Worm (Caenorhabditis elegans) whole organism, L4 larva: ENCODE data around the gene usp-46.

Experiments
- ces-1 ChIP-seq: fragments of 150-350 bp; sonication (generic microtip); optimal IDR thresholded peaks from 4 replicates; lab custom pipeline; 2014; ENCODE audit warnings: missing biosample characterization, missing genetic modification reagents, missing genetic modification characterization
- jun-1 ChIP-seq: fragments of 150-350 bp; optimal IDR thresholded peaks from 2 replicates; lab custom pipeline; 2014; ENCODE audit warnings: missing biosample characterization, missing genetic modification reagents, missing genetic modification characterization

DNA sequence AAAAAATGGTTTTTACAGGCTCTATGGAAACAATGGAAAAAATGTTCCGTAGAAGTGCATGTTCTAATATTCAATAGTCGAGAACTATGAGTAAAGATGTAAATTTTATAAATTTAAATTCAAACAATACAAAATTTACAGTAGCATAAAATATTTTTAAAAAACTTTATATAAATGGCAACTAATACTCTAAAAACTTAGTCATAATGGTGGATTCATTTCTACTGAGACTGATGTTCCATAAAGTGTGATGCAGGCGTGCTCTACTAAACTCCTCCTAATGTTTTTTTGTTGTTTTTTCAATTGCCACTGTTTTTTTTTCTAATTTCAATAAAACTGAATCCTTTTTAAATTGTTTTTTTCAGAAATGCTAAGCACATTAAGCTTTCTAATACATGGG is 31.8 kb downstream of the usp-46 start, which contains the start of gene gtap-2:
- TF ChIP-seq ces-1 (no peak), jun-1 (tag; lab: Kevin White, UChicago) (no peak)
